Worm (Caenorhabditis elegans) whole organism, early embryonic: ENCODE measurements around the gene srh-87.

Experiments used
- B0310.2 ChIP-seq: sonication (generic microtip); optimal IDR thresholded peaks from 2 replicates; lab custom pipeline; 2016; ENCODE audit warnings: mild to moderate bottlenecking, missing genetic modification characterization, missing compliant biosample characterization
- scrt-1 ChIP-seq: fragments of 200-800 bp; sonication (Bioruptor generic); IDR thresholded peaks from 2 replicates; pipeline ENCODE4 v1.3.6; 2022; ENCODE audit warnings: missing genetic modification characterization, missing compliant biosample characterization
- tbx-37 ChIP-seq: fragments of 200-800 bp; sonication (Bioruptor generic); conservative IDR thresholded peaks from 2 replicates; pipeline ENCODE4 v1.3.6; 2022; ENCODE audit warnings: missing genetic modification reagents, missing genetic modification characterization, missing compliant biosample characterization

- TF ChIP-seq scrt-1 (GFP tag; lab: Robert Waterston, UW): no peak
- no peak for TF ChIP-seq B0310.2 (tag; lab: Kevin White, UChicago)
- TF ChIP-seq tbx-37 (GFP tag; lab: Robert Waterston, UW): no peak
Observed at ce11 chrV:2971307-2971999, 26.0 kb upstream of the srh-87 start, which contains the start of gene srw-129.
